Worm (Caenorhabditis elegans) whole organism, late embryonic: ENCODE results near the gene srd-17.

Experiments used
- C08G9.2 ChIP-seq: sonication (generic microtip); optimal IDR thresholded peaks from 2 replicates; lab custom pipeline; 2016; ENCODE audit warnings: mild to moderate bottlenecking, missing genetic modification characterization, moderate library complexity, missing compliant biosample characterization
- F13H6.1 ChIP-seq: sonication (generic microtip); optimal IDR thresholded peaks from 2 replicates; lab custom pipeline; 2016; ENCODE audit warnings: missing genetic modification characterization, missing compliant biosample characterization
- K02D7.2 ChIP-seq: sonication (generic microtip); optimal IDR thresholded peaks from 2 replicates; lab custom pipeline; 2017; ENCODE audit warnings: mild to moderate bottlenecking, missing genetic modification characterization, missing compliant biosample characterization
- Y22D7AL.16 ChIP-seq: sonication (generic microtip); optimal IDR thresholded peaks from 2 replicates; lab custom pipeline; 2016; ENCODE audit warnings: missing genetic modification characterization, missing compliant biosample characterization
- ceh-18 ChIP-seq: sonication (generic microtip); optimal IDR thresholded peaks from 2 replicates; lab custom pipeline; 2016; ENCODE audit warnings: missing genetic modification characterization, missing compliant biosample characterization
- ceh-22 ChIP-seq: sonication (generic microtip); optimal IDR thresholded peaks from 2 replicates; lab custom pipeline; 2017; ENCODE audit warnings: missing biosample characterization, missing genetic modification characterization
- ceh-24 ChIP-seq: sonication (generic microtip); optimal IDR thresholded peaks from 2 replicates; lab custom pipeline; 2016; ENCODE audit warnings: mild to moderate bottlenecking, missing genetic modification characterization, missing compliant biosample characterization
- ceh-30 ChIP-seq: fragments of 150-350 bp; optimal IDR thresholded peaks from 2 replicates; lab custom pipeline; 2014; ENCODE audit warnings: missing biosample characterization, missing genetic modification characterization
- ceh-31 ChIP-seq: sonication (generic microtip); optimal IDR thresholded peaks from 2 replicates; lab custom pipeline; 2016; ENCODE audit warnings: missing genetic modification characterization, missing compliant biosample characterization
- ceh-34 ChIP-seq: sonication (generic microtip); optimal IDR thresholded peaks from 2 replicates; lab custom pipeline; 2016; ENCODE audit warnings: mild to moderate bottlenecking, missing genetic modification characterization, missing compliant biosample characterization
- ceh-48 ChIP-seq: sonication (generic microtip); optimal IDR thresholded peaks from 2 replicates; lab custom pipeline; 2016; ENCODE audit warnings: missing genetic modification characterization, inconsistent platforms, missing compliant biosample characterization
- ceh-6 ChIP-seq: fragments of 200-800 bp; sonication (Bioruptor generic); optimal IDR thresholded peaks from 2 replicates; lab custom pipeline; 2018; ENCODE audit warnings: mild to moderate bottlenecking, missing genetic modification characterization, missing compliant biosample characterization
- che-1 ChIP-seq: sonication (generic microtip); optimal IDR thresholded peaks from 2 replicates; lab custom pipeline; 2016; ENCODE audit warnings: mild to moderate bottlenecking, missing genetic modification characterization, missing compliant biosample characterization
- dve-1 ChIP-seq: sonication (generic microtip); optimal IDR thresholded peaks from 2 replicates; lab custom pipeline; 2017; ENCODE audit warnings: antibody characterized with exemption, mild to moderate bottlenecking, missing genetic modification characterization, missing compliant biosample characterization
- elt-2 ChIP-seq: sonication (generic microtip); optimal IDR thresholded peaks from 2 replicates; lab custom pipeline; 2016; ENCODE audit warnings: missing genetic modification reagents, missing genetic modification characterization, missing compliant biosample characterization
- elt-4 ChIP-seq: sonication (generic microtip); optimal IDR thresholded peaks from 2 replicates; lab custom pipeline; 2016; ENCODE audit warnings: missing genetic modification characterization, missing compliant biosample characterization
- ets-4 ChIP-seq: sonication (generic microtip); optimal IDR thresholded peaks from 2 replicates; lab custom pipeline; 2016; ENCODE audit warnings: missing genetic modification characterization, missing compliant biosample characterization
- fkh-6 ChIP-seq: sonication (generic microtip); optimal IDR thresholded peaks from 2 replicates; lab custom pipeline; 2016; ENCODE audit warnings: missing genetic modification characterization, missing compliant biosample characterization
- hlh-6 ChIP-seq: sonication (generic microtip); optimal IDR thresholded peaks from 2 replicates; lab custom pipeline; 2016; ENCODE audit warnings: missing genotype, missing genetic modification characterization, missing compliant biosample characterization
- lim-6 ChIP-seq: sonication (generic microtip); optimal IDR thresholded peaks from 2 replicates; lab custom pipeline; 2016; ENCODE audit warnings: missing genetic modification characterization, missing compliant biosample characterization
- lin-11 ChIP-seq: fragments of 200-800 bp; sonication (Bioruptor generic); optimal IDR thresholded peaks from 2 replicates; lab custom pipeline; 2018; ENCODE audit warnings: mild to moderate bottlenecking, missing genetic modification characterization, missing compliant biosample characterization
- madf-2 ChIP-seq: sonication (generic microtip); optimal IDR thresholded peaks from 2 replicates; lab custom pipeline; 2017; ENCODE audit warnings: missing genetic modification characterization, missing compliant biosample characterization
- mec-3 ChIP-seq: sonication (generic microtip); optimal IDR thresholded peaks from 2 replicates; lab custom pipeline; 2016; ENCODE audit warnings: borderline replicate concordance, missing genetic modification characterization, missing compliant biosample characterization
- nfya-1 ChIP-seq: sonication (generic microtip); optimal IDR thresholded peaks from 2 replicates; lab custom pipeline; 2017; ENCODE audit warnings: missing genetic modification characterization, mild to moderate bottlenecking, missing compliant biosample characterization, antibody characterized with exemption, moderate library complexity
- nhr-11 ChIP-seq: fragments of 150-350 bp; optimal IDR thresholded peaks from 2 replicates; lab custom pipeline; 2014; ENCODE audit warnings: missing biosample characterization, missing genetic modification characterization
- nhr-232 ChIP-seq: sonication (generic microtip); optimal IDR thresholded peaks from 2 replicates; lab custom pipeline; 2016; ENCODE audit warnings: missing genetic modification characterization, missing compliant biosample characterization
- npax-4 ChIP-seq: sonication (generic microtip); optimal IDR thresholded peaks from 2 replicates; lab custom pipeline; 2016; ENCODE audit warnings: missing genetic modification characterization, missing compliant biosample characterization
- odd-2 ChIP-seq: sonication (generic microtip); optimal IDR thresholded peaks from 2 replicates; lab custom pipeline; 2017; ENCODE audit warnings: antibody characterized with exemption, mild to moderate bottlenecking, missing genetic modification characterization, missing compliant biosample characterization
- pag-3 ChIP-seq: sonication (generic microtip); optimal IDR thresholded peaks from 2 replicates; lab custom pipeline; 2016; ENCODE audit warnings: missing compliant biosample characterization, missing genetic modification characterization, borderline replicate concordance
- pat-9 ChIP-seq: fragments of 200-800 bp; sonication (Bioruptor generic); optimal IDR thresholded peaks from 2 replicates; lab custom pipeline; 2018; ENCODE audit warnings: mild to moderate bottlenecking, missing genetic modification characterization, moderate library complexity, missing compliant biosample characterization
- pha-2 ChIP-seq: sonication (generic microtip); optimal IDR thresholded peaks from 2 replicates; lab custom pipeline; 2017; ENCODE audit warnings: mild to moderate bottlenecking, missing genetic modification characterization, missing compliant biosample characterization
- pros-1 ChIP-seq: fragments of 150-350 bp; optimal IDR thresholded peaks from 2 replicates; lab custom pipeline; 2014; ENCODE audit warnings: missing biosample characterization, missing genetic modification reagents, missing genetic modification characterization
- sdc-2 ChIP-seq: sonication (generic microtip); optimal IDR thresholded peaks from 2 replicates; lab custom pipeline; 2016; ENCODE audit warnings: missing genotype, missing genetic modification characterization, missing compliant biosample characterization
- sox-2 ChIP-seq: fragments of 200-800 bp; sonication (Bioruptor generic); IDR thresholded peaks from 2 replicates; pipeline ENCODE4 v1.3.6; 2022; ENCODE audit warnings: missing genetic modification reagents, missing genetic modification characterization, missing compliant biosample characterization
- sox-4 ChIP-seq: sonication (generic microtip); optimal IDR thresholded peaks from 2 replicates; lab custom pipeline; 2017; ENCODE audit warnings: mild to moderate bottlenecking, missing genetic modification characterization, inconsistent platforms, missing compliant biosample characterization
- syd-9 ChIP-seq: sonication (generic microtip); optimal IDR thresholded peaks from 2 replicates; lab custom pipeline; 2016; ENCODE audit warnings: mild to moderate bottlenecking, missing genetic modification characterization, moderate library complexity, missing compliant biosample characterization
- tbx-2 ChIP-seq: sonication (generic microtip); optimal IDR thresholded peaks from 2 replicates; lab custom pipeline; 2016; ENCODE audit warnings: missing genetic modification characterization, missing compliant biosample characterization
- tbx-7 ChIP-seq: sonication (generic microtip); optimal IDR thresholded peaks from 2 replicates; lab custom pipeline; 2016; ENCODE audit warnings: missing genotype, missing genetic modification characterization, missing compliant biosample characterization
- ttx-3 ChIP-seq: sonication (generic microtip); optimal IDR thresholded peaks from 2 replicates; lab custom pipeline; 2016; ENCODE audit warnings: missing genetic modification reagents, missing genetic modification characterization, missing compliant biosample characterization
- unc-42 ChIP-seq: sonication (generic microtip); optimal IDR thresholded peaks from 2 replicates; lab custom pipeline; 2016; ENCODE audit warnings: missing genotype, missing genetic modification characterization, missing compliant biosample characterization
- zip-5 ChIP-seq: sonication (generic microtip); optimal IDR thresholded peaks from 2 replicates; lab custom pipeline; 2016; ENCODE audit warnings: missing genetic modification characterization, missing compliant biosample characterization
- ztf-16 ChIP-seq: sonication (generic microtip); optimal IDR thresholded peaks from 2 replicates; lab custom pipeline; 2017; ENCODE audit warnings: missing genetic modification characterization, missing compliant biosample characterization

srd-17 gene

ce11 chrV:13393333-13393803 is 39.1 kb downstream of the srd-17 start (continued):
- TF ChIP-seq lin-11 (tag; lab: Kevin White, UChicago) (no peak), ztf-16 (no peak), nhr-11 (no peak), elt-2 (tag; lab: Kevin White, UChicago) (no peak), ceh-6 (GFP tag; lab: Kevin White, UChicago) (no peak), ceh-34 (tag; lab: Kevin White, UChicago) (peak; percentile 81), K02D7.2 (tag; lab: Kevin White, UChicago) (no peak), madf-2 (peak; percentile 24), pag-3 (tag; lab: Kevin White, UChicago) (no peak), pat-9 (peak; percentile 75), lim-6 (no peak), nhr-232 (no peak), pha-2 (no peak), sdc-2 (tag; lab: Kevin White, UChicago) (peak; percentile 50), npax-4 (no peak), odd-2 (no peak), pros-1 (tag; lab: Kevin White, UChicago) (no peak), sox-4 (tag; lab: Kevin White, UChicago) (peak; percentile 51), ceh-24 (tag; lab: Kevin White, UChicago) (no peak), fkh-6 (tag; lab: Kevin White, UChicago) (peak; percentile 17), che-1 (peak; percentile 12), dve-1 (tag; lab: Kevin White, UChicago) (no peak), hlh-6 (tag; lab: Kevin White, UChicago) (no peak), ceh-22 (tag; lab: Kevin White, UChicago) (no peak), unc-42 (tag; lab: Kevin White, UChicago) (peak; percentile 19), Y22D7AL.16 (peak; percentile 19), zip-5 (no peak), ceh-30 (tag; lab: Kevin White, UChicago) (no peak), ceh-31 (tag; lab: Kevin White, UChicago) (peak; percentile 37), ceh-48 (peak; percentile 5), F13H6.1 (tag; lab: Kevin White, UChicago) (peak; percentile 62)

- no peak for TF ChIP-seq ceh-18
- peak; percentile 28 for TF ChIP-seq ceh-31 (tag; lab: Kevin White, UChicago)
- no peak for TF ChIP-seq ttx-3 (tag; lab: Kevin White, UChicago)
- TF ChIP-seq tbx-2 = peak; percentile 6
- no peak for TF ChIP-seq sdc-2 (tag; lab: Kevin White, UChicago)
- TF ChIP-seq unc-42 (tag; lab: Kevin White, UChicago) = peak; percentile 98
- no peak for TF ChIP-seq lim-6
These were observed 40.9 kb downstream of the srd-17 start, which contains the start of gene somi-1 for ce11 chrV:13391378-13392258. somi-1 (minus strand) TSS chrV:13391395.

- peak; percentile 22 for TF ChIP-seq nfya-1 (tag; lab: Kevin White, UChicago)
- TF ChIP-seq ets-4 (tag; lab: Kevin White, UChicago) = no peak
- TF ChIP-seq, all 69 proteins: peak for 1
These were observed 41.6 kb downstream of the srd-17 start for ce11 chrV:13390936-13391335.

- TF ChIP-seq tbx-7 (tag; lab: Kevin White, UChicago) (no peak), C08G9.2 (tag; lab: Kevin White, UChicago) (no peak), F13H6.1 (tag; lab: Kevin White, UChicago) (no peak), tbx-2 (no peak), mec-3 (no peak), syd-9 (tag; lab: Kevin White, UChicago) (no peak), sox-2 (GFP tag; lab: Robert Waterston, UW) (no peak), elt-4 (tag; lab: Kevin White, UChicago) (no peak)
These were observed 43.1 kb downstream of the srd-17 start for ce11 chrV:13389454-13389853.
